Worm (Caenorhabditis elegans): ENCODE measurements around the gene pdi-1.

The pdi-1 gene

ce11 chrIII:3681351-3681938, 19.8 kb downstream of the pdi-1 start:
- TF ChIP-seq ces-1 (GFP tag; optimal IDR thresholded peaks at IDR 0.05) (peak; percentile 55), unc-120 (tag; optimal IDR thresholded peaks at IDR 0.05; ENCODE audit: poor library complexity, severe bottlenecking) (no peak), unc-62 (GFP tag; optimal IDR thresholded peaks at IDR 0.05) (no peak), lin-13 (tag; optimal IDR thresholded peaks at IDR 0.05) (no peak), nhr-28 (tag; optimal IDR thresholded peaks at IDR 0.05) (no peak), blmp-1 (tag; optimal IDR thresholded peaks at IDR 0.05) (peak; percentile 86), mls-2 (tag; optimal IDR thresholded peaks at IDR 0.05) (peak; percentile 26), tbx-8 (GFP tag; optimal IDR thresholded peaks at IDR 0.05) (no peak), sptf-1 (tag; optimal IDR thresholded peaks at IDR 0.05) (no peak), mab-5 (tag; optimal IDR thresholded peaks at IDR 0.05) (no peak), ham-2 (GFP tag; optimal IDR thresholded peaks at IDR 0.05) (no peak), ceh-83 (GFP tag; optimal IDR thresholded peaks at IDR 0.05) (no peak), zip-8 (tag; optimal IDR thresholded peaks at IDR 0.05) (no peak), ztf-11 (tag; optimal IDR thresholded peaks at IDR 0.05) (no peak)

ce11 chrIII:3679083-3679482, 22.2 kb downstream of the pdi-1 start:
- TF ChIP-seq unc-62 (GFP tag; optimal IDR thresholded peaks at IDR 0.05) (peak; percentile 18), lin-32 (GFP tag; optimal IDR thresholded peaks at IDR 0.05) (peak; percentile 17), unc-120 (tag; optimal IDR thresholded peaks at IDR 0.05; ENCODE audit: poor library complexity, severe bottlenecking) (peak; percentile 5), ces-1 (GFP tag; optimal IDR thresholded peaks at IDR 0.05) (peak; percentile 87), pha-4 (tag; optimal IDR thresholded peaks at IDR 0.05) (no peak), hlh-1 (tag; optimal IDR thresholded peaks at IDR 0.05) (peak; percentile 92)

ce11 chrIII:3677378-3677777, 23.9 kb downstream of the pdi-1 start:
- no peak for TF ChIP-seq lsy-2 (tag; optimal IDR thresholded peaks at IDR 0.05)
- TF ChIP-seq mep-1 (tag; optimal IDR thresholded peaks at IDR 0.05): peak; percentile 56
- peak; percentile 36 for TF ChIP-seq hlh-1 (tag; optimal IDR thresholded peaks at IDR 0.05)
- peak; percentile 25 for TF ChIP-seq mls-2 (tag; optimal IDR thresholded peaks at IDR 0.05)
- peak; percentile 63 for TF ChIP-seq pha-4 (tag; optimal IDR thresholded peaks at IDR 0.05)
- TF ChIP-seq mab-5 (tag; optimal IDR thresholded peaks at IDR 0.05): no peak
- TF ChIP-seq unc-120 (tag; optimal IDR thresholded peaks at IDR 0.05; ENCODE audit: poor library complexity, severe bottlenecking): peak; percentile 77
- TF ChIP-seq sem-2 (GFP tag; optimal IDR thresholded peaks at IDR 0.05): no peak
- no peak for TF ChIP-seq unc-62 (GFP tag; optimal IDR thresholded peaks at IDR 0.05)
- peak; percentile 25 for TF ChIP-seq ceh-39 (tag; optimal IDR thresholded peaks at IDR 0.05)
- TF ChIP-seq elt-1 (tag; optimal IDR thresholded peaks at IDR 0.05; ENCODE audit: borderline replicate concordance, insufficient read depth): no peak
- TF ChIP-seq ces-1 (GFP tag; optimal IDR thresholded peaks at IDR 0.05): peak; percentile 79
- TF ChIP-seq sptf-1 (tag; optimal IDR thresholded peaks at IDR 0.05): peak; percentile 60
- TF ChIP-seq tbx-8 (GFP tag; optimal IDR thresholded peaks at IDR 0.05): no peak

ce11 chrIII:3675480-3675879, 25.8 kb downstream of the pdi-1 start:
- no peak for TF ChIP-seq sptf-1 (tag; optimal IDR thresholded peaks at IDR 0.05)
- no peak for TF ChIP-seq ceh-83 (GFP tag; optimal IDR thresholded peaks at IDR 0.05)
- no peak for TF ChIP-seq ceh-43 (GFP tag; optimal IDR thresholded peaks at IDR 0.05)
- no peak for TF ChIP-seq mab-5 (tag; optimal IDR thresholded peaks at IDR 0.05)
- no peak for TF ChIP-seq ces-1 (GFP tag; optimal IDR thresholded peaks at IDR 0.05)
- TF ChIP-seq nhr-28 (tag; optimal IDR thresholded peaks at IDR 0.05): no peak
- no peak for TF ChIP-seq M03D4.4 (tag; optimal IDR thresholded peaks at IDR 0.05)
- no peak for TF ChIP-seq tbx-8 (GFP tag; optimal IDR thresholded peaks at IDR 0.05)

ce11 chrIII:3674149-3674548, 27.1 kb downstream of the pdi-1 start:
- TF ChIP-seq ceh-43 (GFP tag; optimal IDR thresholded peaks at IDR 0.05): no peak
- TF ChIP-seq nhr-237 (tag; optimal IDR thresholded peaks at IDR 0.05): no peak
- no peak for TF ChIP-seq snpc-4 (tag; optimal IDR thresholded peaks at IDR 0.05)
- TF ChIP-seq mls-2 (tag; optimal IDR thresholded peaks at IDR 0.05): no peak
- TF ChIP-seq ham-2 (GFP tag; optimal IDR thresholded peaks at IDR 0.05): no peak
- TF ChIP-seq elt-1 (tag; optimal IDR thresholded peaks at IDR 0.05; ENCODE audit: borderline replicate concordance, insufficient read depth): no peak
- TF ChIP-seq sem-2 (GFP tag; optimal IDR thresholded peaks at IDR 0.05): no peak
- TF ChIP-seq hlh-1 (tag; optimal IDR thresholded peaks at IDR 0.05): no peak
- no peak for TF ChIP-seq ces-1 (GFP tag; optimal IDR thresholded peaks at IDR 0.05)
- no peak for TF ChIP-seq tbx-8 (GFP tag; optimal IDR thresholded peaks at IDR 0.05)
- no peak for TF ChIP-seq nhr-12 (tag; optimal IDR thresholded peaks at IDR 0.05)
- TF ChIP-seq unc-62 (GFP tag; optimal IDR thresholded peaks at IDR 0.05): no peak
- TF ChIP-seq pha-4 (tag; optimal IDR thresholded peaks at IDR 0.05): no peak
- TF ChIP-seq drap-1 (GFP tag; optimal IDR thresholded peaks at IDR 0.05): no peak
- TF ChIP-seq nhr-28 (tag; optimal IDR thresholded peaks at IDR 0.05): no peak
- TF ChIP-seq cnd-1 (tag; optimal IDR thresholded peaks at IDR 0.05): no peak
